Fruit fly (Drosophila melanogaster): Measurements from ENCODE around the gene CG33648.

The CG33648 gene

dm6 chr2L:14546629-14547366, 22.7 kb downstream of the CG33648 start (continued):
- TF ChIP-seq mirr (GFP tag; optimal IDR thresholded peaks at IDR 0.05) (no peak), grn (GFP tag; optimal IDR thresholded peaks at IDR 0.05) (peak; percentile 28), GATAe (GFP tag; conservative IDR thresholded peaks at IDR 0.05) (no peak), CG6791 (GFP tag; IDR thresholded peaks at IDR 0.05; ENCODE audit: partially characterized antibody) (no peak), ewg (GFP tag; optimal IDR thresholded peaks at IDR 0.05) (peak; percentile 87), dysf (GFP tag; IDR thresholded peaks at IDR 0.05) (peak; percentile 86), CG18262 (tag; optimal IDR thresholded peaks at IDR 0.05) (peak; percentile 97), CG12071 (GFP tag; optimal IDR thresholded peaks at IDR 0.05) (peak; percentile 71), CG4424 (GFP tag; optimal IDR thresholded peaks at IDR 0.05) (peak; percentile 91), Lhr (GFP tag; optimal IDR thresholded peaks at IDR 0.05) (peak; percentile 74), Xbp1 (GFP tag; optimal IDR thresholded peaks at IDR 0.05) (peak; percentile 90), sima (GFP tag; optimal IDR thresholded peaks at IDR 0.05) (no peak), CG4360 (GFP tag; IDR thresholded peaks at IDR 0.05) (peak; percentile 62; the same call in 1 of the 2 replicates), vfl (GFP tag; optimal IDR thresholded peaks at IDR 0.05) (no peak), CG8290 (GFP tag; optimal IDR thresholded peaks at IDR 0.05) (peak; percentile 75), CG8290 (tag; optimal IDR thresholded peaks at IDR 0.05) (peak; percentile 19 to 23), CkIIα-i1 (GFP tag; IDR thresholded peaks at IDR 0.05) (no peak), bowl (GFP tag; IDR thresholded peaks at IDR 0.05) (no peak), Deaf1 (tag; optimal IDR thresholded peaks at IDR 0.05) (peak; percentile 69), CG1832 (GFP tag; optimal IDR thresholded peaks at IDR 0.05) (no peak), dan (GFP tag; IDR thresholded peaks at IDR 0.05) (peak; percentile 34; the same call in 1 of the 2 replicates), Dek (tag; optimal IDR thresholded peaks at IDR 0.05) (peak; percentile 75), CG7357 (GFP tag; IDR thresholded peaks at IDR 0.05) (peak; percentile 69; the same call in 2 of the 3 replicates), E2f1 (GFP tag; IDR thresholded peaks at IDR 0.05) (peak; percentile 81), Poxn (GFP tag; IDR thresholded peaks at IDR 0.05) (no peak), tx (GFP tag; optimal IDR thresholded peaks at IDR 0.05) (peak; percentile 67), pfk (GFP tag; optimal IDR thresholded peaks at IDR 0.05) (no peak), Med (GFP tag) (peak; percentile 90), Sin3A (optimal IDR thresholded peaks at IDR 0.05) (no peak), nom (GFP tag; optimal IDR thresholded peaks at IDR 0.05) (peak; percentile 59), MESR4 (GFP tag; optimal IDR thresholded peaks at IDR 0.05) (peak; percentile 33), CG8765 (GFP tag; IDR thresholded peaks at IDR 0.05) (no peak; the same call in 1 of the 2 replicates), Mrtf (GFP tag; IDR thresholded peaks at IDR 0.05) (peak; percentile 76), oc (tag; optimal IDR thresholded peaks at IDR 0.05) (peak; percentile 89), Dp (GFP tag; optimal IDR thresholded peaks at IDR 0.05) (no peak), Nf-YB (GFP tag; optimal IDR thresholded peaks at IDR 0.05) (peak; percentile 73), CG15269 (tag; optimal IDR thresholded peaks at IDR 0.05) (peak; percentile 87), CG10979 (tag; optimal IDR thresholded peaks at IDR 0.05) (peak; percentile 97), CG6254 (GFP tag; optimal IDR thresholded peaks at IDR 0.05) (peak; percentile 87), CG9437 (GFP tag; optimal IDR thresholded peaks at IDR 0.05) (peak; percentile 86), eve (GFP tag; optimal IDR thresholded peaks at IDR 0.05) (peak in 1 of 2 experiments; percentile 93), CG33557 (GFP tag; optimal IDR thresholded peaks at IDR 0.05) (peak; percentile 94), CG17802 (tag; optimal IDR thresholded peaks at IDR 0.05) (peak; percentile 66), chif (GFP tag; optimal IDR thresholded peaks at IDR 0.05) (peak; percentile 86 to 92), ranshi (GFP tag; IDR thresholded peaks at IDR 0.05) (peak; percentile 74), jumu (GFP tag; optimal IDR thresholded peaks at IDR 0.05) (peak; percentile 77), CG9817 (tag; optimal IDR thresholded peaks at IDR 0.05) (peak; percentile 66), btn (GFP tag; optimal IDR thresholded peaks at IDR 0.05) (peak; percentile 53), CG3065 (GFP tag; optimal IDR thresholded peaks at IDR 0.05) (peak; percentile 64), CG18011 (GFP tag; optimal IDR thresholded peaks at IDR 0.05) (no peak)

Measured in whole organism, embryonic.